Fruit fly (Drosophila melanogaster): ENCODE data around the gene CG10298.

Gene CG10298

dm6 chr3R:6342702-6343101 is at the start of gene CG10298:
CG10298 (plus strand) TSS chr3R:6343002.
- TF ChIP-seq Sin3A (optimal IDR thresholded peaks at IDR 0.05), result no peak
- no peak for TF ChIP-seq psq (optimal IDR thresholded peaks at IDR 0.05)
- no peak for TF ChIP-seq ttk (optimal IDR thresholded peaks at IDR 0.05)
- no peak for TF ChIP-seq h (optimal IDR thresholded peaks at IDR 0.05)
- TF ChIP-seq insv (optimal IDR thresholded peaks at IDR 0.05), result no peak
- TF ChIP-seq Myc (optimal IDR thresholded peaks at IDR 0.05), result no peak

- no peak for TF ChIP-seq h (optimal IDR thresholded peaks at IDR 0.05)
- TF ChIP-seq Myc (optimal IDR thresholded peaks at IDR 0.05), result no peak
- TF ChIP-seq insv (optimal IDR thresholded peaks at IDR 0.05), result no peak
- no peak for TF ChIP-seq ttk (optimal IDR thresholded peaks at IDR 0.05)
- no peak for TF ChIP-seq Sin3A (optimal IDR thresholded peaks at IDR 0.05)
- no peak for TF ChIP-seq psq (optimal IDR thresholded peaks at IDR 0.05)
Observed at dm6 chr3R:6294046-6294445, 48.8 kb upstream of the CG10298 start.

DNA sequence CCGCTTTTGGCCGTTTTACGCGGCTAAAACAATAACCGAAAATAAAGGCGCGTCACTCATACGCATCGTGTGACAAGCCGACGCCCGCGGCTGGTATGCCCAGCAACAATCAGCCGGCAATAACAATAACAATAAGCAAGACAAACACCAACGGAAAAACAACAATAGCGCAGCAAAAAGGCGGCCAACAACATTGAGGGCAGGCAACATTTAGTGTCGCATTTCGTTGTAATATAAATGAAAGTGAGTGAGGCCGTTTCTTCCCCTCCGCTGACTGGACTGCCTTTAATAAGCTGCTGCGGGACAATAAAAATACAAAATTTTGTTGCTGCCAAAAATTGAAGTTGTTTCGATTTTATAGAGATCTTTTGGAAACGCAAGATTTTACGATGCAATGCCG is 45.6 kb upstream of the CG10298 start:
- TF ChIP-seq Myc (optimal IDR thresholded peaks at IDR 0.05) (no peak), ttk (optimal IDR thresholded peaks at IDR 0.05) (no peak), insv (optimal IDR thresholded peaks at IDR 0.05) (no peak), Sin3A (optimal IDR thresholded peaks at IDR 0.05) (no peak)

DNA sequence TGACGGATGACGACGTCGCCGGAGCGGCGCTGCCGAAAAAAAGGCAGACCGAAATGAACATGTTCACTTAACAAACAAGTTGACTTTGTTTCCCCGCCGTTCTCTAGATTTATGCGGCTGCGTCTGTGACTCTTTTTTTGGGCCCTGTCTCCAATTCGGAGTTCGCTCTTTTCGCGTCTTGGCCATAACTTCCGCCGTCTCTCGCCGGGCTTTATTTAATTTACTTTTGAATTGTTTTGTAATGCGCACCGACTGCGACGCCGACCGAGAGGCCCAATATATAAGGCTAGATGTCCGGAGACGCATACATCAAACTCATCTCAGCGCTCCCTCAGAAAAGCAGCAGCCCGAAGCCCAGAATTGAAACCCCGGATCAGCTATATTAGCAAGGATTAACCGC is 44.0 kb upstream of the CG10298 start, which contains the start of gene Osi14:
Gene Osi14, plus strand, starts transcription at position 301 of the 400 bp plus-strand sequence.
- no peak for TF ChIP-seq insv (optimal IDR thresholded peaks at IDR 0.05)
- no peak for TF ChIP-seq ttk (optimal IDR thresholded peaks at IDR 0.05)
- TF ChIP-seq h (optimal IDR thresholded peaks at IDR 0.05), result no peak
- no peak for TF ChIP-seq psq (optimal IDR thresholded peaks at IDR 0.05)

DNA sequence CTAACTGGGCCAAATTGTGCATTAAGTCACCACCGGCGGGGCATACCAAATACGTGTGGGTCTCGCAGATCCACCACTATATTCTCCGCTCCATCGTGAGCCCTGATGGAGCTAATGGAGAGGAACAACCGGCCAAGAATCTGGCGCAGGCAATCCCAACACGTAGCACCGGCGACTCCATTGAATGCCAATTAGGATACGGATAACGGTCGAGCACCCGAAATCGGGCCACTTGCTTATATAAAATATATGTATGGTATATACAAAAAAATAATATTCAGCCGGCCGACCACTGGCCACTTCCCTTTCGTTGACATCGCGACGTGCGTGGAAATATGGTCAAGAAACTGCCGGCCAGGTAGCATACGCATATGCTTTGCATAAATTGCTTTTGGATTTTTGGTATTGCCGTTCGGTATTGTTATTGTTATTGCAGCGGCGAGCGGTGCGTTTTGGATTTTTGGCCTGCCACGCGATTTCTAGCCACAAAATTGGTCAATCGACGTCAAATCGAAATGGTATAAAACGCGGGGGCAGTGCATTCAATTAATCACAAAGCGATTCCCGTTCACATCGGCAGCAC is 41.5 kb upstream of the CG10298 start, which contains the start of gene Osi15:
Gene Osi15, plus strand, starts transcription at position 548 of the 583 bp plus-strand sequence.
- TF ChIP-seq ttk (optimal IDR thresholded peaks at IDR 0.05) (no peak), psq (optimal IDR thresholded peaks at IDR 0.05) (no peak), h (optimal IDR thresholded peaks at IDR 0.05) (no peak), Sin3A (optimal IDR thresholded peaks at IDR 0.05) (no peak), Myc (optimal IDR thresholded peaks at IDR 0.05) (no peak), insv (optimal IDR thresholded peaks at IDR 0.05) (no peak)

DNA sequence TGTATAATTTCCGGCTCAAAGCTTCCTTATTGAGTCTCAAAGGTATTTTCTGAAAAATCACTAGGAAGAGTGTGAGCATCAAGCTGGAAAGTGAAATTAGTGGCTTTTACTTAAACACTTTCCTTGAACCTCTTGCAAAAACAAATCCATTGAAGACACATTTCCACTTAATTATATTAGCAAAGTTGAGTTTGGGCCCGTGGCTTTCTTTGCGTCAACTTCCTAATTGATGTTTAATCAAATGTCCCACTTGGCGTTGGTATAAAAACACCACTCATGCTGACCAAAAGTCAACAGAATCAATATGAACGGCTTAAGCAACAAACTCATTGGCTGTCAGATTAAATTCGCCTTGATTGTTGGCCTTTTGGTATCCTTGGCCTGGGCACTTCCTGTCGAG is 39.1 kb upstream of the CG10298 start, which contains the start of gene CG46396:
Gene CG46396, plus strand, starts transcription at position 301 of the 400 bp plus-strand sequence.
- TF ChIP-seq psq (optimal IDR thresholded peaks at IDR 0.05), result no peak
- TF ChIP-seq insv (optimal IDR thresholded peaks at IDR 0.05), result no peak
- TF ChIP-seq ttk (optimal IDR thresholded peaks at IDR 0.05), result no peak
- no peak for TF ChIP-seq Sin3A (optimal IDR thresholded peaks at IDR 0.05)
- no peak for TF ChIP-seq h (optimal IDR thresholded peaks at IDR 0.05)
- TF ChIP-seq Myc (optimal IDR thresholded peaks at IDR 0.05), result no peak

DNA sequence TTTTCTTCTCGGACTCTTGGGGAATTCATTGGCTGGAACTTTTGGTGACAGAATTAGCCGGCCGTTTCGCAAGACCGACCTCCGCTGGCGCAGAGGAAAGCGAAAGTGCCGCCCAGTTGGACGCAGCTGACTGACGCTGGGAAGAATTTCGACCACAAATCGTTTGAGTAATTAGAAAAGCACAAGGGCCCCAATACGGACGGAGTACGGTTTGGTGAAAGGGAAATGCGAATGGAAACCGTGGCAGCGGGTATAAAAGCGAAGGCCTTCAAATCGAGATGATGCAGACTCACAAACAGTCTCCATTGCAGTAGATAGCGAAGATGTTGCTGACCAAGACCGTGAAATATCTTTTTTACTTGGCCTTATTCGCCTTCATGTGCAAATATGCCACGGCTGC is 37.9 kb upstream of the CG10298 start, which contains the start of gene Osi16:
Gene Osi16, plus strand, starts transcription at position 301 of the 400 bp plus-strand sequence.
- TF ChIP-seq insv (optimal IDR thresholded peaks at IDR 0.05) (no peak), ttk (optimal IDR thresholded peaks at IDR 0.05) (no peak), Sin3A (optimal IDR thresholded peaks at IDR 0.05) (no peak), h (optimal IDR thresholded peaks at IDR 0.05) (no peak), psq (optimal IDR thresholded peaks at IDR 0.05) (no peak), Myc (optimal IDR thresholded peaks at IDR 0.05) (no peak)

- TF ChIP-seq psq (optimal IDR thresholded peaks at IDR 0.05), result no peak
Observed at dm6 chr3R:6306584-6306983, 36.2 kb upstream of the CG10298 start, which contains the start of gene CG46026. CG46026 (plus strand) TSS chr3R:6306884.

dm6 chr3R:6309676-6310075 is 33.1 kb upstream of the CG10298 start, which contains the start of gene CG31560:
CG31560 (plus strand) TSS chr3R:6309976.
- TF ChIP-seq Myc (optimal IDR thresholded peaks at IDR 0.05) (no peak), insv (optimal IDR thresholded peaks at IDR 0.05) (no peak), ttk (optimal IDR thresholded peaks at IDR 0.05) (no peak), Sin3A (optimal IDR thresholded peaks at IDR 0.05) (no peak), h (optimal IDR thresholded peaks at IDR 0.05) (no peak), psq (optimal IDR thresholded peaks at IDR 0.05) (no peak)

DNA sequence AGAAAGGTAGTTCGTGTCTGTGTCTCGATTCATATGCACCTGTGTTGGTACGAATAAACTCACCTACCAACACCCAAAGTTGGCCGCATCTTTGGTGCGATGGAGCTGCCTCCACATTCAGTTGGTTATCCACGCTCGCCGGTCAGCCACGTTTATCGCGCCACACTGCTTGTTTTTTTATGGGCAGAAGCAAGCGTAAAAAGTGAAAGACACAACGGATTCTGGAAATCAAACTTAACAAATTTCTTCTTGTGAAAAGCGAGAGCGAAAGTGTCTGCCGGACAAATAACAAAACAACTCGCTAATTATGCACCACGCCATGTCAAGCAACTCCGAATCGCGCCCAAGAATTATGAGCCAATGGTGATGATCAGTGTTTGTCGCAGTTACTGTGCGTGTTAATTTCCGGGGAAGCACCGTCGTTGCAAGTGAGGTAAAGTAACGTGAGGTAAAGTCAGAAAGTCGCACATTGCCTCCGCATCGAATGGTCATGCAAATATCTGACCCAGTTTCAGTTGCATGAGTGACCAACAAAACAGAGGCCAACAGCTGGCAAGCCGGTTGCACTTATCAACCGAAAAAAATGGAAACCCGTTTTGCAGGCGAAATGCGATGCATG is 31.1 kb upstream of the CG10298 start, which contains the start of gene Osi17:
Gene Osi17, plus strand, starts transcription at position 132 of the 619 bp plus-strand sequence.
- TF ChIP-seq Myc (optimal IDR thresholded peaks at IDR 0.05) (no peak), h (optimal IDR thresholded peaks at IDR 0.05) (no peak), psq (optimal IDR thresholded peaks at IDR 0.05) (no peak), Sin3A (optimal IDR thresholded peaks at IDR 0.05) (no peak), insv (optimal IDR thresholded peaks at IDR 0.05) (no peak), ttk (optimal IDR thresholded peaks at IDR 0.05) (no peak)

dm6 chr3R:6315078-6315477 is 27.7 kb upstream of the CG10298 start:
- no peak for TF ChIP-seq psq (optimal IDR thresholded peaks at IDR 0.05)
- no peak for TF ChIP-seq ttk (optimal IDR thresholded peaks at IDR 0.05)
- TF ChIP-seq Myc (optimal IDR thresholded peaks at IDR 0.05), result no peak
- TF ChIP-seq h (optimal IDR thresholded peaks at IDR 0.05), result no peak
- TF ChIP-seq Sin3A (optimal IDR thresholded peaks at IDR 0.05), result no peak
- no peak for TF ChIP-seq insv (optimal IDR thresholded peaks at IDR 0.05)

dm6 chr3R:6329774-6330298 is 13.0 kb upstream of the CG10298 start, which contains the start of gene Osi18:
Osi18 (plus strand) TSS chr3R:6330248.
- no peak for TF ChIP-seq Sin3A (optimal IDR thresholded peaks at IDR 0.05)
- TF ChIP-seq Myc (optimal IDR thresholded peaks at IDR 0.05), result no peak
- no peak for TF ChIP-seq h (optimal IDR thresholded peaks at IDR 0.05)
- TF ChIP-seq ttk (optimal IDR thresholded peaks at IDR 0.05), result no peak
- TF ChIP-seq insv (optimal IDR thresholded peaks at IDR 0.05), result no peak
- TF ChIP-seq psq (optimal IDR thresholded peaks at IDR 0.05), result no peak
